Worm (Caenorhabditis elegans) whole organism, L1 larva: ENCODE measurements around the gene C27H5.12.

Experiments
- C04F5.9 ChIP-seq: sonication (generic microtip); optimal IDR thresholded peaks from 2 replicates; lab custom pipeline; 2016; ENCODE audit warnings: missing genetic modification characterization, missing compliant biosample characterization
- C16A3.4 ChIP-seq: fragments of 150-350 bp; optimal IDR thresholded peaks from 2 replicates; lab custom pipeline; 2014; ENCODE audit warnings: missing biosample characterization, missing genetic modification characterization
- C34B4.2 ChIP-seq: sonication (generic microtip); optimal IDR thresholded peaks from 2 replicates; lab custom pipeline; 2017; ENCODE audit warnings: mild to moderate bottlenecking, missing genetic modification characterization, missing compliant biosample characterization
- Y116A8C.19 ChIP-seq: sonication (generic microtip); optimal IDR thresholded peaks from 2 replicates; lab custom pipeline; 2016; ENCODE audit warnings: missing compliant biosample characterization, missing genetic modification characterization, borderline replicate concordance
- alr-1 ChIP-seq: fragments of 200-800 bp; sonication (Bioruptor generic); optimal IDR thresholded peaks from 2 replicates; lab custom pipeline; 2018; ENCODE audit warnings: borderline replicate concordance, mild to moderate bottlenecking, missing genetic modification characterization, missing compliant biosample characterization
- ama-1 ChIP-seq: fragments of 150-350 bp; optimal IDR thresholded peaks from 2 replicates; lab custom pipeline; 2014
- blmp-1 ChIP-seq: fragments of 150-350 bp; optimal IDR thresholded peaks from 2 replicates; lab custom pipeline; 2014; ENCODE audit warnings: missing biosample characterization, missing genetic modification characterization
- ceh-63 ChIP-seq: fragments of 200-800 bp; sonication (Bioruptor generic); optimal IDR thresholded peaks from 2 replicates; lab custom pipeline; 2018; ENCODE audit warnings: mild to moderate bottlenecking, missing genetic modification characterization, missing compliant biosample characterization
- ceh-8 ChIP-seq: fragments of 200-800 bp; sonication (Bioruptor generic); optimal IDR thresholded peaks from 2 replicates; lab custom pipeline; 2018; ENCODE audit warnings: mild to moderate bottlenecking, missing genetic modification characterization, moderate library complexity, missing compliant biosample characterization
- ceh-88 ChIP-seq: fragments of 200-800 bp; sonication (Bioruptor generic); IDR thresholded peaks from 2 replicates; pipeline ENCODE4 v1.3.6; 2022; ENCODE audit warnings: missing genetic modification characterization, missing compliant biosample characterization
- ceh-90 ChIP-seq: sonication (generic microtip); optimal IDR thresholded peaks from 2 replicates; lab custom pipeline; 2016; ENCODE audit warnings: missing genetic modification characterization, missing compliant biosample characterization
- dpl-1 ChIP-seq, 3 experiments: fragments of 150-350 bp in 2 of 3; sonication (generic microtip) in 1 of 3; optimal IDR thresholded peaks; 2 replicates each; lab custom pipeline; 2014 to 2017; ENCODE audit warnings: missing biosample characterization in 3 of 3, missing genetic modification characterization in 3 of 3, missing genetic modification reagents in 3 of 3
- dsc-1 ChIP-seq: sonication (generic microtip); optimal IDR thresholded peaks from 2 replicates; lab custom pipeline; 2016; ENCODE audit warnings: mild to moderate bottlenecking, missing genetic modification characterization, missing compliant biosample characterization
- efl-3 ChIP-seq: fragments of 200-800 bp; sonication (Bioruptor generic); optimal IDR thresholded peaks from 2 replicates; lab custom pipeline; 2018; ENCODE audit warnings: mild to moderate bottlenecking, missing genetic modification characterization, missing compliant biosample characterization
- egl-13 ChIP-seq: sonication (generic microtip); optimal IDR thresholded peaks from 2 replicates; lab custom pipeline; 2016; ENCODE audit warnings: missing genotype, missing genetic modification reagents, missing genetic modification characterization, missing compliant biosample characterization
- egl-27 ChIP-seq, 2 experiments: fragments of 150-350 bp in 1 of 2; sonication (generic microtip); optimal IDR thresholded peaks; 3 replicates each; lab custom pipeline; 2017 to 2018; ENCODE audit warnings: missing biosample characterization in 2 of 2, missing genetic modification characterization in 2 of 2, missing genetic modification reagents in 2 of 2
- elt-3 ChIP-seq, 6 experiments: fragments of 150-350 bp in 1 of 6; sonication (generic microtip); optimal IDR thresholded peaks; 2 replicates each; lab custom pipeline; 2017 to 2018; ENCODE audit warnings: missing biosample characterization in 6 of 6, missing genetic modification characterization in 6 of 6, inconsistent platforms in 1 of 6
- fkh-10 ChIP-seq: sonication (generic microtip); optimal IDR thresholded peaks from 2 replicates; lab custom pipeline; 2017; ENCODE audit warnings: missing biosample characterization, missing genetic modification reagents, missing genetic modification characterization
- fos-1 ChIP-seq: fragments of 150-350 bp; optimal IDR thresholded peaks from 2 replicates; lab custom pipeline; 2014; ENCODE audit warnings: missing biosample characterization, missing genetic modification characterization
- hpl-2 ChIP-seq: fragments of 150-350 bp; optimal IDR thresholded peaks from 2 replicates; lab custom pipeline; 2014; ENCODE audit warnings: missing biosample characterization, missing genetic modification reagents, missing genetic modification characterization
- irx-1 ChIP-seq: sonication (generic microtip); optimal IDR thresholded peaks from 2 replicates; lab custom pipeline; 2016; ENCODE audit warnings: missing genetic modification characterization, missing compliant biosample characterization
- isw-1 ChIP-seq: fragments of 200-800 bp; sonication (Bioruptor generic); IDR thresholded peaks from 2 replicates; pipeline ENCODE4 v1.3.6; 2022; ENCODE audit warnings: missing genetic modification characterization, missing compliant biosample characterization
- lin-14 ChIP-seq: fragments of 200-800 bp; sonication (Bioruptor generic); optimal IDR thresholded peaks from 2 replicates; lab custom pipeline; 2018; ENCODE audit warnings: mild to moderate bottlenecking, missing genetic modification characterization, moderate library complexity, missing compliant biosample characterization
- lin-15B ChIP-seq: fragments of 150-350 bp; sonication (generic microtip); optimal IDR thresholded peaks from 3 replicates; lab custom pipeline; 2014; ENCODE audit warnings: missing biosample characterization, missing genetic modification characterization
- lin-39 ChIP-seq: fragments of 150-350 bp; optimal IDR thresholded peaks from 2 replicates; lab custom pipeline; 2014; ENCODE audit warnings: missing biosample characterization, missing genetic modification reagents, missing genetic modification characterization
- mab-9 ChIP-seq: fragments of 200-800 bp; sonication (Bioruptor generic); IDR thresholded peaks from 2 replicates; pipeline ENCODE4 v1.3.6; 2022; ENCODE audit warnings: missing genetic modification reagents, missing genetic modification characterization, missing compliant biosample characterization
- mdl-1 ChIP-seq, 2 experiments: fragments of 150-350 bp; optimal IDR thresholded peaks; 2 replicates each; lab custom pipeline; 2014 to 2017; ENCODE audit warnings: missing biosample characterization in 2 of 2, missing genetic modification characterization in 2 of 2, inconsistent platforms in 1 of 2
- mef-2 ChIP-seq: fragments of 150-350 bp; optimal IDR thresholded peaks from 2 replicates; lab custom pipeline; 2014; ENCODE audit warnings: missing biosample characterization, missing genetic modification characterization
- nhr-11 ChIP-seq: fragments of 150-350 bp; optimal IDR thresholded peaks from 2 replicates; lab custom pipeline; 2014; ENCODE audit warnings: missing biosample characterization, missing genetic modification characterization
- nhr-20 ChIP-seq: sonication (generic microtip); optimal IDR thresholded peaks from 2 replicates; lab custom pipeline; 2016; ENCODE audit warnings: mild to moderate bottlenecking, missing genetic modification characterization, missing compliant biosample characterization
- nhr-237 ChIP-seq: fragments of 150-350 bp; optimal IDR thresholded peaks from 2 replicates; lab custom pipeline; 2014; ENCODE audit warnings: missing biosample characterization, missing genetic modification characterization
- nhr-47 ChIP-seq: sonication (generic microtip); optimal IDR thresholded peaks from 2 replicates; lab custom pipeline; 2016; ENCODE audit warnings: mild to moderate bottlenecking, missing genetic modification characterization, moderate library complexity, missing compliant biosample characterization
- nhr-77 ChIP-seq: fragments of 150-350 bp; optimal IDR thresholded peaks from 2 replicates; lab custom pipeline; 2014; ENCODE audit warnings: missing biosample characterization, missing genetic modification characterization
- pax-3 ChIP-seq: fragments of 200-800 bp; sonication (Bioruptor generic); optimal IDR thresholded peaks from 2 replicates; lab custom pipeline; 2018; ENCODE audit warnings: mild to moderate bottlenecking, missing genetic modification characterization, moderate library complexity, missing compliant biosample characterization
- snpc-4 ChIP-seq: fragments of 150-350 bp; optimal IDR thresholded peaks from 2 replicates; lab custom pipeline; 2014; ENCODE audit warnings: missing biosample characterization, missing genetic modification characterization
- sox-4 ChIP-seq: sonication (generic microtip); optimal IDR thresholded peaks from 2 replicates; lab custom pipeline; 2016; ENCODE audit warnings: missing genetic modification characterization, missing compliant biosample characterization
- sptf-1 ChIP-seq: fragments of 150-350 bp; optimal IDR thresholded peaks from 2 replicates; lab custom pipeline; 2014; ENCODE audit warnings: missing biosample characterization, missing genetic modification characterization
- sup-37 ChIP-seq: fragments of 200-800 bp; sonication (Bioruptor generic); optimal IDR thresholded peaks from 2 replicates; lab custom pipeline; 2018; ENCODE audit warnings: mild to moderate bottlenecking, missing genetic modification characterization, missing compliant biosample characterization
- tbx-2 ChIP-seq: sonication (generic microtip); optimal IDR thresholded peaks from 2 replicates; lab custom pipeline; 2016; ENCODE audit warnings: missing genetic modification characterization, missing compliant biosample characterization
- tlp-1 ChIP-seq: fragments of 150-350 bp; optimal IDR thresholded peaks from 2 replicates; lab custom pipeline; 2014; ENCODE audit warnings: missing biosample characterization, missing genetic modification characterization
- unc-30 ChIP-seq: sonication (generic microtip); optimal IDR thresholded peaks from 2 replicates; lab custom pipeline; 2017; ENCODE audit warnings: missing biosample characterization, missing genetic modification characterization
- unc-62 ChIP-seq: fragments of 150-350 bp; optimal IDR thresholded peaks from 2 replicates; lab custom pipeline; 2014; ENCODE audit warnings: missing biosample characterization, missing genetic modification reagents, missing genetic modification characterization
- unc-86 ChIP-seq: sonication (generic microtip); optimal IDR thresholded peaks from 2 replicates; lab custom pipeline; 2016; ENCODE audit warnings: missing genetic modification characterization, missing compliant biosample characterization
- unc-98 ChIP-seq: fragments of 200-800 bp; sonication (Bioruptor generic); IDR thresholded peaks from 2 replicates; pipeline ENCODE4 v1.3.6; 2022; ENCODE audit warnings: missing genetic modification characterization, missing compliant biosample characterization
- vab-15 ChIP-seq: sonication (generic microtip); optimal IDR thresholded peaks from 2 replicates; lab custom pipeline; 2017; ENCODE audit warnings: missing genotype, mild to moderate bottlenecking, missing genetic modification characterization, missing compliant biosample characterization
- zip-4 ChIP-seq: fragments of 200-800 bp; sonication (Bioruptor generic); optimal IDR thresholded peaks from 2 replicates; lab custom pipeline; 2018; ENCODE audit warnings: mild to moderate bottlenecking, missing genetic modification characterization, moderate library complexity, missing compliant biosample characterization
- ztf-11 ChIP-seq, 2 experiments: sonication (generic microtip); optimal IDR thresholded peaks; 2 replicates each; lab custom pipeline; 2016 to 2017; ENCODE audit warnings: missing genetic modification characterization in 2 of 2, missing biosample characterization in 1 of 2, missing compliant biosample characterization in 1 of 2
- ztf-4 ChIP-seq: fragments of 150-350 bp; optimal IDR thresholded peaks from 2 replicates; lab custom pipeline; 2014; ENCODE audit warnings: missing biosample characterization, missing genetic modification characterization

C27H5.12 gene

DNA sequence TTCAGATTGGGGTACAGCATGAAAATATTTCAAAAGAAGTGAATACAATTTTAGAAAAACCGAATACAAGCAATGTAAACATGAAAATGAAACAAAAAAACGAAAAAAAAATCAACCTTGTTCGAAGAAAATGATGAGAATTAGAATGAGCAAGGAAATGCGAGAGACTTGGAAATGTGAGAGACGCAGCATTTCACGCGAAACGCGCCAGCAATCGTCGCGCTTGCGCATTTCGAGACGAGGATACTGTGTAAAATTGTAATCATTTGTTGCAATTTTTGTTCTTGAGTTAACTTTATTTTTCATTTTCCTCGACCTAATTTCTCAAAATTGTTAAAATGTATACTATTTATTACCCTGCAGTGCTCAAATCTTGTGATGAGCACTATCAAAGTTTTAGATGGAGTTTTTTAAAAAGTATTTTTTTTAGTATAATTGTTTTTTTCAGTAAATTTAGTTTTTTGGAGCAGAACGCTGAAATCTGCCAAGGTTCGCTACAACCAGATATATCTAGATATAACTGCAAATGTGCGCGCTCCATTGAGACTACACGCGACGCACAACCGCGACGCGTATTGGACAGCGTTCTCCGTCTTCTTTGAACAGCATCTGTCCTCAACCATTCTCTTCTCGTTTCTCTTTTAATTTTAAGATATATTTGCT is 9.3 kb downstream of the C27H5.12 start, which contains the start of gene fust-1 (continued):
- peak; percentile 97 for TF ChIP-seq tbx-2 (tag; lab: Kevin White, UChicago)
- TF ChIP-seq tlp-1 (tag; lab: Kevin White, UChicago): no peak
- TF ChIP-seq sup-37 (GFP tag; lab: Kevin White, UChicago): peak; percentile 90
- peak; percentile 75 for TF ChIP-seq mef-2 (tag; lab: Kevin White, UChicago)
- peak; percentile 95 for TF ChIP-seq unc-86 (tag; lab: Kevin White, UChicago)
- TF ChIP-seq unc-30 (tag; lab: Kevin White, UChicago): no peak
- peak; percentile 96 for TF ChIP-seq lin-39
- TF ChIP-seq C16A3.4: peak; percentile 96
- peak; percentile 95 for TF ChIP-seq ceh-8 (GFP tag; lab: Kevin White, UChicago)
- no peak for TF ChIP-seq Y116A8C.19 (tag; lab: Kevin White, UChicago)
- TF ChIP-seq ceh-88 (GFP tag; lab: Robert Waterston, UW): peak; percentile 81
- TF ChIP-seq irx-1 (tag; lab: Kevin White, UChicago): peak; percentile 95
- peak; percentile 97 for TF ChIP-seq isw-1 (GFP tag; lab: Robert Waterston, UW)
- TF ChIP-seq nhr-11 (tag; lab: Kevin White, UChicago): peak; percentile 95
- TF ChIP-seq ama-1 (lab: Kevin White, UChicago): peak; percentile 89
- peak; percentile 92 for TF ChIP-seq pax-3 (tag; lab: Kevin White, UChicago)
- TF ChIP-seq mab-9: peak; percentile 94
- TF ChIP-seq lin-14: peak; percentile 97
- TF ChIP-seq alr-1 (tag; lab: Kevin White, UChicago): no peak
- peak in 1 of 2 experiments; percentile 86 for TF ChIP-seq ztf-11 (tag; optimal IDR thresholded peaks at IDR 0.05; lab: Kevin White, UChicago)
- peak in 1 of 2 experiments; percentile 88 for TF ChIP-seq mdl-1 (tag; optimal IDR thresholded peaks at IDR 0.05; lab: Kevin White, UChicago)
- peak; percentile 86 for TF ChIP-seq hpl-2 (GFP tag; lab: Kevin White, UChicago)
- TF ChIP-seq egl-13 (tag; lab: Kevin White, UChicago): peak; percentile 93
- peak; percentile 98 for TF ChIP-seq nhr-47 (tag; lab: Kevin White, UChicago)
- peak; percentile 93 for TF ChIP-seq C04F5.9 (tag; lab: Kevin White, UChicago)
- TF ChIP-seq sptf-1 (tag; lab: Kevin White, UChicago): no peak
- TF ChIP-seq ztf-4: peak; percentile 93
- peak; percentile 93 for TF ChIP-seq sox-4 (tag; lab: Kevin White, UChicago)
- TF ChIP-seq C34B4.2 (tag; lab: Kevin White, UChicago): peak; percentile 50
- peak; percentile 92 for TF ChIP-seq snpc-4
- peak; percentile 72 for TF ChIP-seq vab-15 (tag; lab: Kevin White, UChicago)
- TF ChIP-seq nhr-237 (tag; lab: Kevin White, UChicago): peak; percentile 79
- TF ChIP-seq blmp-1 (tag; lab: Kevin White, UChicago): peak; percentile 73
- TF ChIP-seq unc-62 (GFP tag; lab: Kevin White, UChicago): peak; percentile 47
- peak; percentile 61 for TF ChIP-seq ceh-90 (tag; lab: Kevin White, UChicago)
- TF ChIP-seq elt-3 (tag; optimal IDR thresholded peaks at IDR 0.05; lab: Kevin White, UChicago): peak in 5 of 6 experiments; percentile 89 to 98 (median 94)
- peak; percentile 48 for TF ChIP-seq ceh-63 (GFP tag; lab: Kevin White, UChicago)
- peak; percentile 87 for TF ChIP-seq fos-1 (tag; lab: Kevin White, UChicago)
- peak; percentile 70 for TF ChIP-seq efl-3 (GFP tag; lab: Kevin White, UChicago)
- peak in 1 of 2 experiments; percentile 24 for TF ChIP-seq egl-27 (tag; optimal IDR thresholded peaks at IDR 0.05; lab: Kevin White, UChicago)
- peak; percentile 95 for TF ChIP-seq nhr-77 (tag; lab: Kevin White, UChicago)
- peak; percentile 74 for TF ChIP-seq fkh-10 (GFP tag; lab: Kevin White, UChicago)
- peak; percentile 88 for TF ChIP-seq zip-4 (GFP tag; lab: Kevin White, UChicago)
- peak; percentile 86 to 91 (median 88) for TF ChIP-seq dpl-1 (GFP tag; optimal IDR thresholded peaks at IDR 0.05; lab: Kevin White, UChicago)
- peak; percentile 98 for TF ChIP-seq nhr-20
- peak; percentile 83 for TF ChIP-seq unc-98 (GFP tag; lab: Robert Waterston, UW)
- peak; percentile 98 for TF ChIP-seq dsc-1
- TF ChIP-seq lin-15B (tag; lab: Kevin White, UChicago): peak; percentile 90
- TF ChIP-seq, all 84 proteins: peak for 71
